Worm (Caenorhabditis elegans) whole organism, young adult: Measurements from ENCODE around the gene K11E4.6.

ENCODE experiments used
- T26A5.8 ChIP-seq: sonication (generic microtip); optimal IDR thresholded peaks from 2 replicates; lab custom pipeline; 2016; ENCODE audit warnings: missing genetic modification characterization, missing compliant biosample characterization
- ceh-100 ChIP-seq: fragments of 200-800 bp; sonication (Bioruptor generic); IDR thresholded peaks from 2 replicates; pipeline ENCODE4 v1.3.6; 2022; ENCODE audit warnings: missing genetic modification reagents, missing genetic modification characterization, missing compliant biosample characterization
- madf-8 ChIP-seq: fragments of 200-800 bp; sonication (Bioruptor generic); conservative IDR thresholded peaks from 2 replicates; pipeline ENCODE4 v1.3.6; 2022; ENCODE audit warnings: missing genetic modification reagents, missing genetic modification characterization, missing compliant biosample characterization
- unc-62 ChIP-seq: fragments of 150-350 bp; optimal IDR thresholded peaks from 2 replicates; lab custom pipeline; 2014; ENCODE audit warnings: missing biosample characterization, missing genetic modification reagents, missing genetic modification characterization
- xnd-1 ChIP-seq: sonication (generic microtip); optimal IDR thresholded peaks from 2 replicates; lab custom pipeline; 2016; ENCODE audit warnings: missing genotype, missing genetic modification reagents, missing genetic modification characterization, missing compliant biosample characterization

DNA sequence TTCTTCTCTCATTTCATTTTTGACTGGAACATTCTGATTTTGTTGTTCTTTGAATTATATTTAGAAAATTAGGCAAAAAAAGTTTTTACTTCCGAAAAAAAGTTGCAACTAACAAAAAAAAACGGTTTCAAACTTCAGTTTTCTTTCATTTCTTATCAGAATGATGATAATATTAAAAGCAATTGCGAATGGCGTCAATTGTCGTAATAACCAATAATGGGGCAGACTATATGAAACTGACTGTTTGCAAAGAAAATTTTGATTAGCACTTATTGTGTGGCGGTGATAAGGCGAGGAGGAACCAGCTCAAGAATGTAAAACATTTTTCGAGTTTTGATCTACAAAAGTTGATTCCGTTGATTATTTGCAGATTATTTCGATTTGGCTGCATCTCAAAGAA lies 48.3 kb downstream of the K11E4.6 start:
- no peak for TF ChIP-seq ceh-100
- TF ChIP-seq unc-62 (GFP tag; lab: Kevin White, UChicago) = no peak
- TF ChIP-seq xnd-1 = no peak
- TF ChIP-seq madf-8 (GFP tag; lab: Robert Waterston, UW) = no peak
- TF ChIP-seq T26A5.8 (tag; lab: Kevin White, UChicago) = no peak
